Fruit fly (Drosophila melanogaster) whole organism, wandering third instar larva: ENCODE results near the gene CG12983.

Source experiments
- CrebA ChIP-seq: fragments of 200-800 bp; sonication (Bioruptor generic); optimal IDR thresholded peaks from 2 replicates; lab custom pipeline; 2016; ENCODE audit warnings: missing biosample characterization, mild to moderate bottlenecking, missing genetic modification characterization, borderline replicate concordance
- Hr83 ChIP-seq: fragments of 200-300 bp; sonication (Bioruptor generic); optimal IDR thresholded peaks from 2 replicates; lab custom pipeline; 2016; ENCODE audit warnings: missing biosample characterization, mild to moderate bottlenecking, missing genetic modification characterization, moderate library complexity; ENCODE audit not compliant: poor library complexity, severe bottlenecking
- dsf ChIP-seq: sonication (Bioruptor generic); optimal IDR thresholded peaks from 2 replicates; lab custom pipeline; 2016; ENCODE audit warnings: missing biosample characterization, missing genetic modification characterization, borderline replicate concordance
- pan ChIP-seq: fragments of >200 bp; optimal IDR thresholded peaks from 2 replicates; lab custom pipeline; 2017

dm6 chr3L:20961286-20961685 lies 5.3 kb downstream of the CG12983 start, which contains the start of gene CG11037:
- TF ChIP-seq CrebA (GFP tag; lab: Kevin White, UChicago) = no peak
- TF ChIP-seq Hr83 (GFP tag; lab: Kevin White, UChicago) = no peak
- TF ChIP-seq pan (lab: Kevin White, UChicago) = no peak
- no peak for TF ChIP-seq dsf (GFP tag; lab: Kevin White, UChicago)
